Fruit fly (Drosophila melanogaster): ENCODE results near the gene Pih1D1.

The Pih1D1 gene

DNA sequence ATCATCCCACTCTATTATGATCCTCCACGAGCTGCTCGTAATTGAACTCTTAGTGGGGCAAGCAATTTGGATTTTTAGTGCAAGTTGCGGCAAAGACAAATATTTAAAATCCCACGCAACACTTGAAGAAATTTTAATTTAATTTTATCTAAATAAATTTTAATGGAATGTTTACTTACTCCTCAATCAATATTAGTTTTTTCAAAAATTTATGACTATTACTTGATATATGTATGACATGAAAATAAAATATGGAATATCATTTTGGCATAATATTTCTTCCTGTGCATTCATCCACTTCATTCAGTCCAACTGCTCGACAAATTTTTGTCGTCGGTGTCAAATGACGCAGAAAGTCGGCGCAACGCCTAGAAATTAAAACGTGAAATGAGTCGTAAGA lies 28.4 kb upstream of the Pih1D1 start (continued):
- TF ChIP-seq CG2678 (tag; optimal IDR thresholded peaks at IDR 0.05) = peak; percentile 39
- TF ChIP-seq BEAF-32 (GFP tag; optimal IDR thresholded peaks at IDR 0.05) = no peak
- TF ChIP-seq CG4854 (GFP tag; optimal IDR thresholded peaks at IDR 0.05) = no peak
- TF ChIP-seq CG14667 (GFP tag; IDR thresholded peaks at IDR 0.05) = no peak
- TF ChIP-seq zfh1 (GFP tag; IDR thresholded peaks at IDR 0.05) = no peak
- TF ChIP-seq knrl (GFP tag; IDR thresholded peaks at IDR 0.05; ENCODE audit: partially characterized antibody) = no peak
- no peak for TF ChIP-seq pfk (GFP tag; optimal IDR thresholded peaks at IDR 0.05)
- no peak for TF ChIP-seq CG10565 (GFP tag; optimal IDR thresholded peaks at IDR 0.05)
- TF ChIP-seq fd96Cb (tag; optimal IDR thresholded peaks at IDR 0.05) = peak; percentile 5
- no peak for TF ChIP-seq CG8478 (optimal IDR thresholded peaks at IDR 0.05)
- no peak for TF ChIP-seq Usf (GFP tag; optimal IDR thresholded peaks at IDR 0.05)
- no peak for TF ChIP-seq E2f2 (GFP tag; IDR thresholded peaks at IDR 0.05)
- no peak for TF ChIP-seq z (GFP tag; IDR thresholded peaks at IDR 0.05)
- TF ChIP-seq Eip74EF (GFP tag; optimal IDR thresholded peaks at IDR 0.05) = no peak
- TF ChIP-seq CG17328 (GFP tag; IDR thresholded peaks at IDR 0.05) = no peak
- TF ChIP-seq lov (optimal IDR thresholded peaks at IDR 0.05) = no peak
- TF ChIP-seq lov (GFP tag; IDR thresholded peaks at IDR 0.05) = no peak
- peak; percentile 20 for TF ChIP-seq dmrt11E (tag; optimal IDR thresholded peaks at IDR 0.05)
- no peak for TF ChIP-seq fu2 (GFP tag; optimal IDR thresholded peaks at IDR 0.05)
- no peak for TF ChIP-seq CG14965 (GFP tag; optimal IDR thresholded peaks at IDR 0.05; ENCODE audit: borderline replicate concordance)
- no peak for TF ChIP-seq CG18599 (GFP tag; optimal IDR thresholded peaks at IDR 0.05)
- TF ChIP-seq CG1832 (GFP tag; optimal IDR thresholded peaks at IDR 0.05) = no peak
- TF ChIP-seq onecut (GFP tag; IDR thresholded peaks at IDR 0.05) = no peak
- peak; percentile 30 for TF ChIP-seq CG18262 (tag; optimal IDR thresholded peaks at IDR 0.05)
- TF ChIP-seq MESR4 (GFP tag; optimal IDR thresholded peaks at IDR 0.05) = no peak
- no peak for TF ChIP-seq en (GFP tag; optimal IDR thresholded peaks at IDR 0.05)
- no peak for TF ChIP-seq stwl (tag; optimal IDR thresholded peaks at IDR 0.05)
- TF ChIP-seq CG6683 (GFP tag; optimal IDR thresholded peaks at IDR 0.05) = no peak
- TF ChIP-seq CG10209 (GFP tag; optimal IDR thresholded peaks at IDR 0.05) = no peak
- TF ChIP-seq salm (tag; optimal IDR thresholded peaks at IDR 0.05) = no peak
- TF ChIP-seq Oli (tag; optimal IDR thresholded peaks at IDR 0.05) = peak; percentile 24
- TF ChIP-seq Side (GFP tag; optimal IDR thresholded peaks at IDR 0.05) = no peak
- TF ChIP-seq CG4360 (GFP tag; IDR thresholded peaks at IDR 0.05) = no peak
- peak; percentile 44 for TF ChIP-seq dmrt99B (tag; optimal IDR thresholded peaks at IDR 0.05)
- peak; percentile 2 for TF ChIP-seq CG10267 (tag; optimal IDR thresholded peaks at IDR 0.05)
- TF ChIP-seq CG3995 (GFP tag; optimal IDR thresholded peaks at IDR 0.05) = no peak
- no peak for TF ChIP-seq HmgZ (tag; optimal IDR thresholded peaks at IDR 0.05)
- TF ChIP-seq sc (optimal IDR thresholded peaks at IDR 0.05) = no peak
- TF ChIP-seq sc (GFP tag; optimal IDR thresholded peaks at IDR 0.05) = no peak
- no peak for TF ChIP-seq rib (GFP tag; IDR thresholded peaks at IDR 0.05)
- TF ChIP-seq CG15601 (tag; optimal IDR thresholded peaks at IDR 0.05) = no peak
- TF ChIP-seq CG7786 (GFP tag; optimal IDR thresholded peaks at IDR 0.05) = no peak
- TF ChIP-seq Sox100B (GFP tag; optimal IDR thresholded peaks at IDR 0.05) = no peak
- TF ChIP-seq CG15269 (tag; optimal IDR thresholded peaks at IDR 0.05) = peak; percentile 21
- no peak for TF ChIP-seq NFAT (GFP tag; IDR thresholded peaks at IDR 0.05)
- TF ChIP-seq jumu (GFP tag; optimal IDR thresholded peaks at IDR 0.05) = no peak
- peak; percentile 12 for TF ChIP-seq gsb-n (tag; optimal IDR thresholded peaks at IDR 0.05)
- TF ChIP-seq ranshi (GFP tag; IDR thresholded peaks at IDR 0.05) = 0 out of 2 replicates have a peak, but pooled peaks have one; percentile 16
- no peak for TF ChIP-seq CG18011 (GFP tag; optimal IDR thresholded peaks at IDR 0.05)
- no peak for TF ChIP-seq Med (GFP tag)
- no peak for TF ChIP-seq CG11456 (GFP tag; IDR thresholded peaks at IDR 0.05)
- no peak for TF ChIP-seq bcd (GFP tag; optimal IDR thresholded peaks at IDR 0.05)

Data from whole organism, embryonic.